Worm (Caenorhabditis elegans) whole organism, L2 larva: Measurements from ENCODE around the gene srr-9.

Source experiments
- aly-2 ChIP-seq: fragments of 150-350 bp; optimal IDR thresholded peaks from 2 replicates; lab custom pipeline; 2014; ENCODE audit warnings: missing biosample characterization, missing genetic modification characterization
- blmp-1 ChIP-seq: sonication (generic microtip); optimal IDR thresholded peaks from 2 replicates; lab custom pipeline; 2017; ENCODE audit warnings: missing genetic modification characterization, mild to moderate bottlenecking, missing compliant biosample characterization, antibody characterized with exemption, moderate library complexity; ENCODE audit not compliant: insufficient read depth
- lin-11 ChIP-seq: fragments of 150-350 bp; sonication (generic microtip); optimal IDR thresholded peaks from 2 replicates; lab custom pipeline; 2014; ENCODE audit warnings: missing biosample characterization, missing genetic modification characterization, inconsistent platforms, mixed read lengths
- nhr-6 ChIP-seq: fragments of 150-350 bp; optimal IDR thresholded peaks from 2 replicates; lab custom pipeline; 2014; ENCODE audit warnings: missing biosample characterization, missing genetic modification characterization
- unc-39 ChIP-seq: fragments of 150-350 bp; optimal IDR thresholded peaks from 2 replicates; lab custom pipeline; 2014; ENCODE audit warnings: missing biosample characterization, missing genetic modification characterization
- unc-62 ChIP-seq: fragments of 150-350 bp; optimal IDR thresholded peaks from 2 replicates; lab custom pipeline; 2014; ENCODE audit warnings: missing biosample characterization, missing genetic modification reagents, missing genetic modification characterization

DNA sequence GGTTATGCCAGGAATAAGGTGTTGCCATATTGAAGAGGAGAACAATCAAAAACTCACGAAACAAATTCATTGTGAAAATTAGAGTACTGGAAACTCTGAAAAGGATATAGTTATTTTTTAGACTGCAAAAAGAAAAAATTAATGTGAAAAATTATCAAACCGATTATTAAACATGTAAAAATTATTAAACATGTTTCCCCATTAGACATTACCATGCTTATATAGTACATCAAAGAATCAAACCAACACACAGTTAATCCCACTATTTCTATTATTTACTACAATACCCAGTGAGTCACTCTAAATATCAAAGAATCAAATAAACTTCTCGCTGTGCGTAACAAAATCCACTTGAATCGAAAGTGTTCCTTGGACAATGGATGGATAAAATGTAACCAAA lies 24.7 kb upstream of the srr-9 start, which contains the start of gene ZK105.13:
- no peak for TF ChIP-seq nhr-6
- TF ChIP-seq unc-62 (GFP tag; lab: Kevin White, UChicago), result no peak
- TF ChIP-seq lin-11, result no peak
- TF ChIP-seq aly-2 (tag; lab: Kevin White, UChicago), result no peak
- no peak for TF ChIP-seq unc-39 (tag; lab: Kevin White, UChicago)
- no peak for TF ChIP-seq blmp-1 (tag; lab: Kevin White, UChicago)
